Worm (Caenorhabditis elegans): ENCODE results near the gene F49C12.9.

- no peak for TF ChIP-seq nfya-1 (tag; optimal IDR thresholded peaks at IDR 0.05; ENCODE audit: borderline replicate concordance, insufficient read depth)
- TF ChIP-seq mcd-1 (GFP tag; IDR thresholded peaks at IDR 0.05) = no peak
- no peak for TF ChIP-seq hmg-1.2 (GFP tag; IDR thresholded peaks at IDR 0.05)
Measured at ce11 chrIV:9319080-9319479, 3.1 kb upstream of the F49C12.9 start, which contains the start of the genes F49C12.11 and nemt-1.
